Fruit fly (Drosophila melanogaster): Measurements from ENCODE around the gene CG15269.

The CG15269 gene

DNA sequence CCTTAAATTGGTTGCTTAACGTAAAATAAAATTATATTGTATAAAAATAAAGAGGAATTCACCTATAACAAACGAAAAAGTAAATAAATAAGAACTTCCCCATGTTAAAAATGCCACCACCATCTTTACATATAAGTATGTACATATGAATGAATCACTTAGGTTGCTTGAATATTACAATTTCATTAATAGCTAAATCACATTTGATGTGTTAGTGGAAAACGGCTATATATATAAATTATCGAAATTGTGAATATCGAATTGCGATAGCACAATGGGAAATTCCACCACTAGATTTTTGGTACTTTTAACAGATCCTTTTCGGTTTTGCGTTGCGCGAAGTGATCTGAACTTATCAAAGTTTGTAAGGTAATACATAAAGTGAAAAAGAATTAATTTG, 47.8 kb upstream of the CG15269 start, which contains the start of the genes solo and vas (continued):
- no peak for TF ChIP-seq ash1 (GFP tag; optimal IDR thresholded peaks at IDR 0.05)
- no peak for TF ChIP-seq CG32772 (GFP tag; IDR thresholded peaks at IDR 0.05)
- TF ChIP-seq ap (GFP tag; IDR thresholded peaks at IDR 0.05), result 0 out of 2 replicates have a peak, but pooled peaks have one; percentile 14
- no peak for TF ChIP-seq sqz (GFP tag; optimal IDR thresholded peaks at IDR 0.05)
- no peak for TF ChIP-seq CG10147 (GFP tag; optimal IDR thresholded peaks at IDR 0.05)
- 0 out of 3 replicates have a peak, but pooled peaks have one; percentile 32 for TF ChIP-seq Mrtf (GFP tag; IDR thresholded peaks at IDR 0.05)
- TF ChIP-seq Abd-B (GFP tag; optimal IDR thresholded peaks at IDR 0.05), result peak; percentile 70
- no peak for TF ChIP-seq shn (GFP tag; optimal IDR thresholded peaks at IDR 0.05)
- TF ChIP-seq CG1603 (tag; optimal IDR thresholded peaks at IDR 0.05), result peak; percentile 59

DNA sequence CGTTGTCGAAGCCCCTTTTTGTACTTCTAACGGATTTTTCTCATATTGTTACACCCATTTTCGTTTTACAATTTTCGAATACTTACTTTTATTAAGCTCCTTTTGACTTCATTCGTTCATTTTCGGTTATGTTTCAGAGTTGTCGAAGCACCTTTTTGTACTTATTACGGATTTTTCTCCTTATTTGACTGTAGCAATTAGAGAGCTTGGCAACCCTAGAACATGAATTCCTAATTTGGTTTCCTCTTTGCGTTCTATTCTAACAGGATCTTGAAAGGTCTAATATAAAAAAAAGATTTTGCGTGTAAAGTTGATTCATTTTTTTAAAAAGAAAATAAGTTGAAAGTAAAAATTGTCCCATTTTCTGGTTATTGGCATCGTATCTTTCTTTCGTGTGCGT, 47.1 kb upstream of the CG15269 start:
- TF ChIP-seq Trl (optimal IDR thresholded peaks at IDR 0.05), result no peak
- no peak for TF ChIP-seq Trl (GFP tag; optimal IDR thresholded peaks at IDR 0.05)
- peak in 1 of 3 experiments; percentile 14 for TF ChIP-seq lola (GFP tag; optimal IDR thresholded peaks at IDR 0.05)
- peak; percentile 23 for TF ChIP-seq stwl (tag; optimal IDR thresholded peaks at IDR 0.05)
- TF ChIP-seq tio (GFP tag; optimal IDR thresholded peaks at IDR 0.05), result peak; percentile 3
- no peak for TF ChIP-seq jing (GFP tag; optimal IDR thresholded peaks at IDR 0.05)
- peak; percentile 7 for TF ChIP-seq CG14710 (tag; optimal IDR thresholded peaks at IDR 0.05)
- peak; percentile 56 for TF ChIP-seq CG8290 (GFP tag; optimal IDR thresholded peaks at IDR 0.05)
- TF ChIP-seq CG8290 (tag; optimal IDR thresholded peaks at IDR 0.05), result no peak
- peak; percentile 11 for TF ChIP-seq lilli (GFP tag; optimal IDR thresholded peaks at IDR 0.05)
- TF ChIP-seq chm (GFP tag; IDR thresholded peaks at IDR 0.05), result no peak
- peak in 1 of 2 experiments; percentile 73 for TF ChIP-seq insv (GFP tag; optimal IDR thresholded peaks at IDR 0.05)
- TF ChIP-seq Xbp1 (GFP tag; optimal IDR thresholded peaks at IDR 0.05), result no peak
- TF ChIP-seq CG15696 (tag; optimal IDR thresholded peaks at IDR 0.05), result peak; percentile 30
- TF ChIP-seq Hmx (GFP tag; optimal IDR thresholded peaks at IDR 0.05), result peak; percentile 34
- peak; percentile 43 for TF ChIP-seq row (GFP tag; IDR thresholded peaks at IDR 0.05)
- peak; percentile 89 for TF ChIP-seq Elba2 (GFP tag; optimal IDR thresholded peaks at IDR 0.05)

dm6 chr2L:15065663-15066062, 43.5 kb upstream of the CG15269 start:
- TF ChIP-seq CG6254 (GFP tag; optimal IDR thresholded peaks at IDR 0.05), result no peak
- peak; percentile 83 for TF ChIP-seq grn (GFP tag; optimal IDR thresholded peaks at IDR 0.05)
- TF ChIP-seq CG6175 (GFP tag; IDR thresholded peaks at IDR 0.05), result no peak
- no peak for TF ChIP-seq Atf-2 (GFP tag; optimal IDR thresholded peaks at IDR 0.05)
- TF ChIP-seq tx (GFP tag; optimal IDR thresholded peaks at IDR 0.05), result no peak
- TF ChIP-seq onecut (GFP tag; IDR thresholded peaks at IDR 0.05), result no peak
- TF ChIP-seq vfl (GFP tag; optimal IDR thresholded peaks at IDR 0.05), result no peak
- peak; percentile 5 for TF ChIP-seq CG7745 (tag; optimal IDR thresholded peaks at IDR 0.05)
- 0 out of 3 replicates have a peak, but pooled peaks have one; percentile 17 for TF ChIP-seq Dbx (GFP tag; IDR thresholded peaks at IDR 0.05)
- peak; percentile 95 for TF ChIP-seq crol (GFP tag; IDR thresholded peaks at IDR 0.05)
- TF ChIP-seq Ets97D (GFP tag; optimal IDR thresholded peaks at IDR 0.05), result no peak
- no peak for TF ChIP-seq CG31365 (tag; optimal IDR thresholded peaks at IDR 0.05)
- TF ChIP-seq Asciz (GFP tag; optimal IDR thresholded peaks at IDR 0.05), result no peak
- TF ChIP-seq bab2 (GFP tag; optimal IDR thresholded peaks at IDR 0.05), result no peak
- no peak for TF ChIP-seq seq (GFP tag; IDR thresholded peaks at IDR 0.05)
- no peak for TF ChIP-seq CG17186 (GFP tag; optimal IDR thresholded peaks at IDR 0.05)
- TF ChIP-seq GATAe (GFP tag; conservative IDR thresholded peaks at IDR 0.05), result peak; percentile 88
- TF ChIP-seq bigmax (GFP tag; optimal IDR thresholded peaks at IDR 0.05), result no peak
- no peak for TF ChIP-seq CG7987 (GFP tag; optimal IDR thresholded peaks at IDR 0.05)
- TF ChIP-seq PHDP (tag; optimal IDR thresholded peaks at IDR 0.05), result no peak
- TF ChIP-seq CG12769 (tag; optimal IDR thresholded peaks at IDR 0.05), result peak; percentile 97
- no peak for TF ChIP-seq CG17385 (GFP tag; optimal IDR thresholded peaks at IDR 0.05)
- no peak for TF ChIP-seq gce (GFP tag; IDR thresholded peaks at IDR 0.05)
- peak; percentile 24; the same call in 1 of the 2 replicates for TF ChIP-seq ttk (GFP tag; IDR thresholded peaks at IDR 0.05)
- TF ChIP-seq CG1602 (GFP tag; optimal IDR thresholded peaks at IDR 0.05), result no peak
